Fruit fly (Drosophila melanogaster): Measurements from ENCODE around the gene BORCS6.

DNA sequence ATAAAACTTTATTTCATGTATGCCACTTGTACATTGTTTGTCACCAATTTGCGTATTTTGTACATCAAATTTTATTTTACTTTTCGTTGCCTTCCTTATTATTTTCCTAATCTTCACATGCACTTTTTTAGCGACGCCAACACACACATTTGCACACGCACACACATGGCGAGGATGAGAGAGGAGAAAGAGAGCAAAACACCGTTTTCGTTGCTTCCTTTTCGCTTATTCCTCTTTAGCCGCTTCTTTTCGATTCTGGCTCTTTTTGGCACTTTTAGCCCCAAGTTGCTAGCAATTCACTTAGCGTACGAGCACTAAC is 603 bp upstream of the BORCS6 start:
- TF ChIP-seq OdsH (GFP tag; optimal IDR thresholded peaks at IDR 0.05) (no peak), CG10669 (GFP tag; optimal IDR thresholded peaks at IDR 0.05) (no peak), Eip78C (GFP tag) (no peak), Hr39 (GFP tag; optimal IDR thresholded peaks at IDR 0.05) (no peak), dac (GFP tag; optimal IDR thresholded peaks at IDR 0.05) (no peak), eg (GFP tag; IDR thresholded peaks at IDR 0.05) (no peak), Sox102F (GFP tag; optimal IDR thresholded peaks at IDR 0.05) (no peak), CG6163 (GFP tag; IDR thresholded peaks at IDR 0.05) (no peak), Ets96B (tag; optimal IDR thresholded peaks at IDR 0.05) (no peak), CG11902 (GFP tag; optimal IDR thresholded peaks at IDR 0.05) (no peak), CG10631 (GFP tag; optimal IDR thresholded peaks at IDR 0.05) (no peak), Sox14 (GFP tag; optimal IDR thresholded peaks at IDR 0.05) (no peak), esn (GFP tag; optimal IDR thresholded peaks at IDR 0.05) (no peak), fd59A (GFP tag; optimal IDR thresholded peaks at IDR 0.05) (no peak)
